Fruit fly (Drosophila melanogaster) whole organism, embryonic: ENCODE measurements around the gene Tsen2.

ENCODE experiments used
- BEAF-32 ChIP-seq: fragments of 200-800 bp; sonication (Bioruptor generic); optimal IDR thresholded peaks from 3 replicates; lab custom pipeline; 2017; ENCODE audit warnings: missing biosample characterization, missing genetic modification characterization, mild to moderate bottlenecking, moderate library complexity, missing genetic modification reagents
- Bdp1 ChIP-seq: fragments of 200-800 bp; sonication (Bioruptor generic); optimal IDR thresholded peaks from 3 replicates; lab custom pipeline; 2016; ENCODE audit warnings: missing biosample characterization, missing genetic modification characterization
- Bteb2 ChIP-seq: fragments of 200-800 bp; sonication (Bioruptor generic); optimal IDR thresholded peaks from 2 replicates; lab custom pipeline; 2016; ENCODE audit warnings: missing biosample characterization, missing genetic modification characterization
- CG11398 ChIP-seq: fragments of 200-800 bp; sonication (Bioruptor generic); optimal IDR thresholded peaks from 2 replicates; lab custom pipeline; 2016; ENCODE audit warnings: missing biosample characterization, missing genetic modification characterization
- CG12104 ChIP-seq: fragments of 200-800 bp; sonication (Bioruptor generic); optimal IDR thresholded peaks from 3 replicates; lab custom pipeline; 2016; ENCODE audit warnings: missing biosample characterization, missing genetic modification characterization
- CG13287 ChIP-seq: fragments of 200-800 bp; sonication (Bioruptor generic); IDR thresholded peaks from 2 replicates; pipeline ENCODE4 v1.3.6; 2022; ENCODE audit warnings: missing biosample characterization, missing genetic modification characterization; ENCODE audit not compliant: partially characterized antibody
- CG13624 ChIP-seq: fragments of 200-800 bp; sonication (Bioruptor generic); optimal IDR thresholded peaks from 2 replicates; lab custom pipeline; 2016; ENCODE audit warnings: missing biosample characterization, missing genetic modification characterization
- CG14710 ChIP-seq: fragments of 200-800 bp; sonication (Bioruptor generic); optimal IDR thresholded peaks from 3 replicates; lab custom pipeline; 2019; ENCODE audit warnings: missing biosample characterization, mild to moderate bottlenecking, missing genetic modification characterization, moderate library complexity
- CG16813 ChIP-seq: fragments of 200-800 bp; sonication (Bioruptor generic); IDR thresholded peaks from 3 replicates; pipeline ENCODE4 v1.3.6; 2022; ENCODE audit warnings: missing biosample characterization, missing genetic modification characterization; ENCODE audit not compliant: partially characterized antibody
- CG16863 ChIP-seq: fragments of 200-800 bp; sonication (Bioruptor generic); optimal IDR thresholded peaks from 3 replicates; lab custom pipeline; 2016; ENCODE audit warnings: missing biosample characterization, missing genetic modification characterization
- CG17328 ChIP-seq: fragments of 200-800 bp; sonication (Bioruptor generic); IDR thresholded peaks from 2 replicates; pipeline ENCODE4 v1.3.6; 2022; ENCODE audit warnings: missing biosample characterization, missing genetic modification characterization
- CG17361 ChIP-seq: fragments of 200-800 bp; sonication (Bioruptor generic); IDR thresholded peaks from 3 replicates; pipeline ENCODE4 v1.3.6; 2022; ENCODE audit warnings: missing biosample characterization, missing genetic modification characterization
- CG18619 ChIP-seq: fragments of 200-800 bp; sonication (Bioruptor generic); optimal IDR thresholded peaks from 3 replicates; lab custom pipeline; 2017; ENCODE audit warnings: missing biosample characterization, mild to moderate bottlenecking, missing genetic modification characterization
- CG2116 ChIP-seq: fragments of 200-800 bp; sonication (Bioruptor generic); optimal IDR thresholded peaks from 3 replicates; lab custom pipeline; 2018; ENCODE audit warnings: missing biosample characterization, mild to moderate bottlenecking, missing genetic modification characterization
- CG2875 ChIP-seq: fragments of 200-800 bp; sonication (Bioruptor generic); optimal IDR thresholded peaks from 2 replicates; lab custom pipeline; 2017; ENCODE audit warnings: missing biosample characterization, mild to moderate bottlenecking, missing genetic modification characterization, missing genetic modification reagents
- CG31224 ChIP-seq: fragments of 200-800 bp; sonication (Bioruptor generic); IDR thresholded peaks from 2 replicates; pipeline ENCODE4 v1.3.6; 2022; ENCODE audit warnings: missing biosample characterization, missing genetic modification characterization
- CG4617 ChIP-seq: fragments of 200-800 bp; sonication (Bioruptor generic); optimal IDR thresholded peaks from 3 replicates; lab custom pipeline; 2016; ENCODE audit warnings: missing biosample characterization, missing genetic modification characterization, borderline replicate concordance
- CG4730 ChIP-seq: fragments of 200-800 bp; sonication (Bioruptor generic); IDR thresholded peaks from 2 replicates; pipeline ENCODE4 v1.3.6; 2022; ENCODE audit warnings: missing biosample characterization, missing genetic modification characterization
- CG5180 ChIP-seq: fragments of 200-800 bp; sonication (Bioruptor generic); optimal IDR thresholded peaks from 3 replicates; lab custom pipeline; 2017; ENCODE audit warnings: missing biosample characterization, missing genetic modification characterization, mild to moderate bottlenecking, moderate library complexity, missing genetic modification reagents
- CG7786 ChIP-seq: fragments of 200-800 bp; sonication (Bioruptor generic); optimal IDR thresholded peaks from 2 replicates; lab custom pipeline; 2016; ENCODE audit warnings: missing biosample characterization, missing genetic modification characterization
- CG7987 ChIP-seq: fragments of 200-800 bp; sonication (Bioruptor generic); optimal IDR thresholded peaks from 2 replicates; lab custom pipeline; 2018; ENCODE audit warnings: missing biosample characterization, mild to moderate bottlenecking, missing genetic modification characterization, moderate library complexity
- CG8944 ChIP-seq: fragments of 200-800 bp; sonication (Bioruptor generic); optimal IDR thresholded peaks from 3 replicates; lab custom pipeline; 2016; ENCODE audit warnings: missing biosample characterization, missing genetic modification characterization
- CTCF ChIP-seq: fragments of 200-800 bp; sonication (Bioruptor generic); optimal IDR thresholded peaks from 2 replicates; lab custom pipeline; 2017; ENCODE audit warnings: missing biosample characterization, mild to moderate bottlenecking, missing genetic modification characterization, moderate library complexity
- Deaf1 ChIP-seq: fragments of 200-800 bp; optimal IDR thresholded peaks from 3 replicates; lab custom pipeline; 2019; ENCODE audit warnings: missing biosample characterization, mild to moderate bottlenecking, missing genetic modification characterization, moderate library complexity
- Doc3 ChIP-seq: fragments of 200-800 bp; sonication (Bioruptor generic); IDR thresholded peaks from 3 replicates; pipeline ENCODE4 v1.3.6; 2022; ENCODE audit warnings: missing biosample characterization, missing genetic modification characterization; ENCODE audit not compliant: partially characterized antibody
- Dp ChIP-seq: fragments of 200-800 bp; sonication (Bioruptor generic); optimal IDR thresholded peaks from 2 replicates; lab custom pipeline; 2018; ENCODE audit warnings: missing biosample characterization, mild to moderate bottlenecking, missing genetic modification characterization, moderate library complexity
- HmgZ ChIP-seq: fragments of 200-800 bp; sonication (Bioruptor generic); optimal IDR thresholded peaks from 2 replicates; lab custom pipeline; 2018; ENCODE audit warnings: missing biosample characterization, mild to moderate bottlenecking, missing genetic modification characterization
- Hr39 ChIP-seq: fragments of >200 bp; optimal IDR thresholded peaks from 2 replicates; lab custom pipeline; 2017
- Hr51 ChIP-seq, 2 experiments: fragments of 200-800 bp; sonication (Bioruptor generic); optimal IDR thresholded peaks; 2 replicates in 1 of 2; 3 replicates in 1 of 2; lab custom pipeline; 2016 to 2018; ENCODE audit warnings: missing biosample characterization in 2 of 2, missing genetic modification characterization in 2 of 2, mild to moderate bottlenecking in 1 of 2, moderate library complexity in 1 of 2
- Lpt ChIP-seq: fragments of >200 bp; optimal IDR thresholded peaks from 2 replicates; lab custom pipeline; 2018; ENCODE audit warnings: missing biosample characterization, missing genetic modification characterization
- MTF-1 ChIP-seq: fragments of 200-800 bp; sonication (Bioruptor generic); optimal IDR thresholded peaks from 2 replicates; lab custom pipeline; 2018; ENCODE audit warnings: missing biosample characterization, mild to moderate bottlenecking, missing genetic modification characterization, borderline replicate concordance
- Max ChIP-seq: fragments of 200-800 bp; sonication (Bioruptor generic); optimal IDR thresholded peaks from 2 replicates; lab custom pipeline; 2016; ENCODE audit warnings: missing biosample characterization, mild to moderate bottlenecking, missing genetic modification characterization
- Myb ChIP-seq: fragments of 200-800 bp; sonication (Bioruptor generic); optimal IDR thresholded peaks from 2 replicates; lab custom pipeline; 2016; ENCODE audit warnings: missing biosample characterization, missing genetic modification characterization
- Neu2 ChIP-seq: fragments of 200-800 bp; sonication (Bioruptor generic); optimal IDR thresholded peaks from 3 replicates; lab custom pipeline; 2016; ENCODE audit warnings: missing biosample characterization, missing genetic modification characterization, borderline replicate concordance
- PHDP ChIP-seq: fragments of 200-800 bp; sonication (Bioruptor generic); optimal IDR thresholded peaks from 3 replicates; lab custom pipeline; 2018; ENCODE audit warnings: missing biosample characterization, mild to moderate bottlenecking, missing genetic modification characterization, moderate library complexity
- Ptx1 ChIP-seq: fragments of 200-800 bp; sonication (Bioruptor generic); IDR thresholded peaks from 2 replicates; pipeline ENCODE4 v1.3.6; 2022; ENCODE audit warnings: missing biosample characterization, missing genetic modification characterization
- al ChIP-seq: fragments of 200-800 bp; sonication (Bioruptor generic); IDR thresholded peaks from 2 replicates; pipeline ENCODE4 v1.3.6; 2022; ENCODE audit warnings: missing biosample characterization, missing genetic modification characterization
- ash1 ChIP-seq: fragments of 200-800 bp; sonication (Bioruptor generic); optimal IDR thresholded peaks from 2 replicates; lab custom pipeline; 2018; ENCODE audit warnings: missing biosample characterization, mild to moderate bottlenecking, missing genetic modification characterization
- dan ChIP-seq: fragments of 200-800 bp; sonication (Bioruptor generic); IDR thresholded peaks from 2 replicates; pipeline ENCODE4 v1.3.6; 2022; ENCODE audit warnings: missing biosample characterization, missing genetic modification characterization
- disco-r ChIP-seq: fragments of 200-800 bp; sonication (Bioruptor generic); optimal IDR thresholded peaks from 2 replicates; lab custom pipeline; 2016; ENCODE audit warnings: missing biosample characterization, missing genetic modification characterization
- dmrt11E ChIP-seq: fragments of 200-800 bp; sonication (Bioruptor generic); optimal IDR thresholded peaks from 3 replicates; lab custom pipeline; 2018; ENCODE audit warnings: missing biosample characterization, mild to moderate bottlenecking, missing genetic modification characterization, moderate library complexity
- gsb-n ChIP-seq: fragments of 200-800 bp; sonication (Bioruptor generic); optimal IDR thresholded peaks from 3 replicates; lab custom pipeline; 2018; ENCODE audit warnings: missing biosample characterization, mild to moderate bottlenecking, missing genetic modification characterization
- hbn ChIP-seq: fragments of 200-800 bp; sonication (Bioruptor generic); IDR thresholded peaks from 2 replicates; pipeline ENCODE4 v1.3.6; 2022; ENCODE audit warnings: missing biosample characterization, missing genetic modification characterization; ENCODE audit not compliant: partially characterized antibody
- maf-S ChIP-seq: fragments of 200-800 bp; sonication (Bioruptor generic); optimal IDR thresholded peaks from 2 replicates; lab custom pipeline; 2016; ENCODE audit warnings: missing biosample characterization, missing genetic modification characterization
- mirr ChIP-seq: fragments of 200-800 bp; sonication (Bioruptor generic); optimal IDR thresholded peaks from 3 replicates; lab custom pipeline; 2018; ENCODE audit warnings: missing biosample characterization, mild to moderate bottlenecking, missing genetic modification characterization
- org-1 ChIP-seq: fragments of 200-800 bp; sonication (Bioruptor generic); optimal IDR thresholded peaks from 2 replicates; lab custom pipeline; 2017; ENCODE audit warnings: missing biosample characterization, missing genetic modification characterization
- pb ChIP-seq: fragments of 200-800 bp; sonication (Bioruptor generic); optimal IDR thresholded peaks from 3 replicates; lab custom pipeline; 2016; ENCODE audit warnings: missing biosample characterization, missing genetic modification characterization
- tgo ChIP-seq: fragments of 200-800 bp; sonication (Bioruptor generic); IDR thresholded peaks from 3 replicates; pipeline ENCODE4 v1.3.6; 2022; ENCODE audit warnings: missing biosample characterization, missing genetic modification characterization
- vfl ChIP-seq: fragments of 200-800 bp; sonication (Bioruptor generic); optimal IDR thresholded peaks from 2 replicates; lab custom pipeline; 2016; ENCODE audit warnings: missing biosample characterization, missing genetic modification characterization

The Tsen2 gene

dm6 chr2L:16719643-16720515, 9.7 kb upstream of the Tsen2 start, which contains the start of gene Cyt-c-p (continued):
- TF ChIP-seq Max (GFP tag; lab: Kevin White, UChicago) (peak; percentile 28), Hr51 (GFP tag; optimal IDR thresholded peaks at IDR 0.05; lab: Kevin White, UChicago) (peak in 1 of 2 experiments; percentile 16), CG4617 (peak; percentile 41), Neu2 (GFP tag; lab: Kevin White, UChicago) (peak; percentile 86), CG7786 (no peak), HmgZ (tag; lab: Kevin White, UChicago) (peak; percentile 80), CG31224 (no peak), tgo (GFP tag; lab: Robert Waterston, UW) (no peak), Ptx1 (no peak), Deaf1 (tag; lab: Kevin White, UChicago) (peak; percentile 87), CG12104 (no peak), Bdp1 (GFP tag; lab: Kevin White, UChicago) (peak; percentile 32), CG2116 (GFP tag; lab: Kevin White, UChicago) (peak; percentile 76), CG14710 (tag; lab: Kevin White, UChicago) (peak; percentile 75), disco-r (GFP tag; lab: Kevin White, UChicago) (peak; percentile 25), maf-S (GFP tag; lab: Kevin White, UChicago) (peak; percentile 0), Bteb2 (peak; percentile 9), CTCF (peak; percentile 36), MTF-1 (no peak), Dp (peak; percentile 99), CG7987 (GFP tag; lab: Kevin White, UChicago) (peak; percentile 18), ash1 (GFP tag; lab: Kevin White, UChicago) (no peak), CG13624 (peak; percentile 70), Doc3 (GFP tag; lab: Robert Waterston, UW) (peak; percentile 47; the same call in 1 of the 3 replicates), dmrt11E (peak; percentile 17), al (GFP tag; lab: Robert Waterston, UW) (no peak), gsb-n (tag; lab: Kevin White, UChicago) (peak; percentile 13), Hr39 (lab: Kevin White, UChicago) (no peak), vfl (GFP tag; lab: Kevin White, UChicago) (no peak), CG8944 (no peak), CG18619 (GFP tag; lab: Kevin White, UChicago) (peak; percentile 25), Lpt (no peak), CG16863 (GFP tag; lab: Kevin White, UChicago) (peak; percentile 13), PHDP (tag; lab: Kevin White, UChicago) (peak; percentile 36), Myb (peak; percentile 70), CG11398 (no peak), org-1 (no peak), hbn (peak; percentile 44; the same call in 1 of the 2 replicates), CG2875 (GFP tag; lab: Kevin White, UChicago) (peak; percentile 4), BEAF-32 (GFP tag; lab: Kevin White, UChicago) (peak; percentile 85), CG4730 (no peak), CG17361 (GFP tag; lab: Robert Waterston, UW) (0 out of 3 replicates have a peak, but pooled peaks have one; percentile 34), CG17328 (GFP tag; lab: Robert Waterston, UW) (no peak), pb (GFP tag; lab: Kevin White, UChicago) (peak; percentile 26), dan (GFP tag; lab: Robert Waterston, UW) (no peak), CG13287 (GFP tag; lab: Robert Waterston, UW) (peak; percentile 72), mirr (GFP tag; lab: Kevin White, UChicago) (peak; percentile 33), CG16813 (GFP tag; lab: Robert Waterston, UW) (peak; percentile 56; the same call in 1 of the 3 replicates), CG5180 (no peak)
